Worm (Caenorhabditis elegans) whole organism, late embryonic: Measurements from ENCODE around the gene C36B7.6.

Experiments
- ama-1 ChIP-seq: fragments of 150-350 bp; optimal IDR thresholded peaks from 2 replicates; lab custom pipeline; 2014
- unc-55 ChIP-seq: sonication (generic microtip); optimal IDR thresholded peaks from 2 replicates; lab custom pipeline; 2017; ENCODE audit warnings: missing biosample characterization, missing genetic modification reagents, missing genetic modification characterization

ce11 chrX:7075250-7075649, 24.9 kb downstream of the C36B7.6 start, which contains the start of gene B0403.6:
- TF ChIP-seq unc-55 (GFP tag; lab: Kevin White, UChicago) (no peak), ama-1 (lab: Kevin White, UChicago) (no peak)
